Fruit fly (Drosophila melanogaster) whole organism, prepupa: Measurements from ENCODE around the gene Trl.

Experiments
- CG15336 ChIP-seq: fragments of 200-800 bp; sonication (Bioruptor generic); IDR thresholded peaks from 2 replicates; pipeline ENCODE4 v1.3.6; 2022; ENCODE audit warnings: missing biosample characterization, missing genetic modification characterization
- CG16779 ChIP-seq: fragments of 200-800 bp; sonication (Bioruptor generic); optimal IDR thresholded peaks from 3 replicates; lab custom pipeline; 2017; ENCODE audit warnings: missing biosample characterization, mild to moderate bottlenecking, missing genetic modification characterization
- CG3032 ChIP-seq: fragments of 200-800 bp; optimal IDR thresholded peaks from 2 replicates; lab custom pipeline; 2019; ENCODE audit warnings: missing biosample characterization, mild to moderate bottlenecking, missing genetic modification characterization, moderate library complexity
- CG6163 ChIP-seq: fragments of 200-800 bp; sonication (Bioruptor generic); IDR thresholded peaks from 3 replicates; pipeline ENCODE4 v1.3.6; 2022; ENCODE audit warnings: missing biosample characterization, missing genetic modification characterization
- CG8119 ChIP-seq: fragments of 200-800 bp; sonication (Bioruptor generic); IDR thresholded peaks from 3 replicates; pipeline ENCODE4 v1.3.6; 2022; ENCODE audit warnings: missing biosample characterization, missing genetic modification characterization
- CG9139 ChIP-seq: fragments of 200-800 bp; sonication (Bioruptor generic); optimal IDR thresholded peaks from 3 replicates; lab custom pipeline; 2017; ENCODE audit warnings: missing biosample characterization, mild to moderate bottlenecking, missing genetic modification characterization
- Ets21C ChIP-seq: fragments of 200-800 bp; sonication (Bioruptor generic); optimal IDR thresholded peaks from 3 replicates; lab custom pipeline; 2016; ENCODE audit warnings: missing biosample characterization, missing genetic modification characterization
- Ets96B ChIP-seq: fragments of 200-800 bp; optimal IDR thresholded peaks from 2 replicates; lab custom pipeline; 2019; ENCODE audit warnings: missing biosample characterization, mild to moderate bottlenecking, missing genetic modification characterization, moderate library complexity
- Hr4 ChIP-seq: fragments of 200-800 bp; sonication (Bioruptor generic); optimal IDR thresholded peaks from 3 replicates; lab custom pipeline; 2016; ENCODE audit warnings: missing biosample characterization, missing genetic modification characterization
- Met ChIP-seq: fragments of 200-800 bp; sonication (Bioruptor generic); optimal IDR thresholded peaks from 3 replicates; lab custom pipeline; 2016; ENCODE audit warnings: missing biosample characterization, missing genetic modification characterization
- Sox14 ChIP-seq: fragments of 200-800 bp; sonication (Bioruptor generic); optimal IDR thresholded peaks from 3 replicates; lab custom pipeline; 2016; ENCODE audit warnings: missing biosample characterization, missing genetic modification characterization
- fd85E ChIP-seq: fragments of 200-800 bp; sonication (Bioruptor generic); optimal IDR thresholded peaks from 3 replicates; lab custom pipeline; 2016; ENCODE audit warnings: missing biosample characterization, missing genetic modification characterization

dm6 chr3L:14757464-14758384 lies 3.1 kb downstream of the Trl start, which contains the start of gene CG42507:
- TF ChIP-seq Sox14 (GFP tag; lab: Kevin White, UChicago) (no peak), Ets21C (GFP tag; lab: Kevin White, UChicago) (no peak), Hr4 (GFP tag; lab: Kevin White, UChicago) (no peak), CG6163 (GFP tag; lab: Robert Waterston, UW) (peak; percentile 60; the same call in 2 of the 3 replicates), Ets96B (tag; lab: Kevin White, UChicago) (no peak), Met (GFP tag; lab: Kevin White, UChicago) (no peak), CG15336 (GFP tag; lab: Robert Waterston, UW) (peak; percentile 20; the same call in 1 of the 2 replicates), CG9139 (peak; percentile 61), CG8119 (GFP tag; lab: Robert Waterston, UW) (peak; percentile 38; the same call in 2 of the 3 replicates), CG3032 (tag; lab: Kevin White, UChicago) (no peak), fd85E (GFP tag; lab: Kevin White, UChicago) (no peak), CG16779 (tag; lab: Kevin White, UChicago) (peak; percentile 30)
